Fruit fly (Drosophila melanogaster) whole organism, embryonic: ENCODE measurements around the gene CG34348.

Experiments used
- Atf-2 ChIP-seq: fragments of 200-800 bp; sonication (Bioruptor generic); optimal IDR thresholded peaks from 2 replicates; lab custom pipeline; 2016; ENCODE audit warnings: missing biosample characterization, missing genetic modification characterization
- C15 ChIP-seq: fragments of 200-800 bp; sonication (Bioruptor generic); IDR thresholded peaks from 3 replicates; pipeline ENCODE4 v1.3.6; 2022; ENCODE audit warnings: missing biosample characterization, missing genetic modification characterization
- CG10274 ChIP-seq: fragments of 200-800 bp; sonication (Bioruptor generic); optimal IDR thresholded peaks from 3 replicates; lab custom pipeline; 2017; ENCODE audit warnings: missing biosample characterization, mild to moderate bottlenecking, missing genetic modification characterization
- CG10431 ChIP-seq: fragments of 200-800 bp; sonication (Bioruptor generic); optimal IDR thresholded peaks from 3 replicates; lab custom pipeline; 2018; ENCODE audit warnings: missing biosample characterization, mild to moderate bottlenecking, missing genetic modification characterization
- CG10462 ChIP-seq: fragments of 200-800 bp; sonication (Bioruptor generic); optimal IDR thresholded peaks from 2 replicates; lab custom pipeline; 2016; ENCODE audit warnings: missing biosample characterization, missing genetic modification characterization
- CG11696 ChIP-seq: fragments of 200-800 bp; sonication (Bioruptor generic); IDR thresholded peaks from 2 replicates; pipeline ENCODE4 v1.3.6; 2022; ENCODE audit warnings: missing biosample characterization, missing genetic modification characterization
- CG12155 ChIP-seq: fragments of 200-800 bp; sonication (Bioruptor generic); optimal IDR thresholded peaks from 3 replicates; lab custom pipeline; 2016; ENCODE audit warnings: missing biosample characterization, missing genetic modification characterization
- CG12236 ChIP-seq: fragments of 200-800 bp; sonication (Bioruptor generic); optimal IDR thresholded peaks from 2 replicates; lab custom pipeline; 2016; ENCODE audit warnings: missing biosample characterization, missing genetic modification characterization
- CG12299 ChIP-seq: fragments of 200-800 bp; sonication (Bioruptor generic); optimal IDR thresholded peaks from 2 replicates; lab custom pipeline; 2018; ENCODE audit warnings: missing biosample characterization, mild to moderate bottlenecking, missing genetic modification characterization
- CG12769 ChIP-seq: fragments of 200-800 bp; sonication (Bioruptor generic); optimal IDR thresholded peaks from 2 replicates; lab custom pipeline; 2019; ENCODE audit warnings: missing biosample characterization, mild to moderate bottlenecking, missing genetic modification characterization, moderate library complexity
- CG14441 ChIP-seq: fragments of 200-800 bp; sonication (Bioruptor generic); IDR thresholded peaks from 2 replicates; pipeline ENCODE4 v1.3.6; 2022; ENCODE audit warnings: missing biosample characterization, missing genetic modification characterization
- CG16779 ChIP-seq: fragments of 200-800 bp; sonication (Bioruptor generic); IDR thresholded peaks from 2 replicates; pipeline ENCODE4 v1.3.6; 2022; ENCODE audit warnings: missing biosample characterization, missing genetic modification characterization
- CG18476 ChIP-seq: fragments of 200-800 bp; sonication (Bioruptor generic); optimal IDR thresholded peaks from 2 replicates; lab custom pipeline; 2016; ENCODE audit warnings: missing biosample characterization, mild to moderate bottlenecking, missing genetic modification characterization
- CG18619 ChIP-seq: fragments of 200-800 bp; sonication (Bioruptor generic); optimal IDR thresholded peaks from 3 replicates; lab custom pipeline; 2017; ENCODE audit warnings: missing biosample characterization, mild to moderate bottlenecking, missing genetic modification characterization
- CG2199 ChIP-seq: fragments of 200-800 bp; sonication (Bioruptor generic); IDR thresholded peaks from 3 replicates; pipeline ENCODE4 v1.3.6; 2022; ENCODE audit warnings: missing biosample characterization, missing genetic modification characterization
- CG32772 ChIP-seq: fragments of 200-800 bp; sonication (Bioruptor generic); IDR thresholded peaks from 2 replicates; pipeline ENCODE4 v1.3.6; 2022; ENCODE audit warnings: missing biosample characterization, missing genetic modification characterization
- CG4360 ChIP-seq: fragments of 200-800 bp; sonication (Bioruptor generic); IDR thresholded peaks from 2 replicates; pipeline ENCODE4 v1.3.6; 2022; ENCODE audit warnings: missing biosample characterization, missing genetic modification characterization
- CG7271 ChIP-seq: fragments of 200-800 bp; sonication (Bioruptor generic); optimal IDR thresholded peaks from 2 replicates; lab custom pipeline; 2018; ENCODE audit warnings: missing biosample characterization, mild to moderate bottlenecking, missing genetic modification characterization, moderate library complexity
- CG7928 ChIP-seq: fragments of 200-800 bp; sonication (Bioruptor generic); optimal IDR thresholded peaks from 2 replicates; lab custom pipeline; 2017; ENCODE audit warnings: missing biosample characterization, mild to moderate bottlenecking, missing genetic modification characterization
- CG7963 ChIP-seq: fragments of 200-800 bp; sonication (Bioruptor generic); IDR thresholded peaks from 3 replicates; pipeline ENCODE4 v1.3.6; 2022; ENCODE audit warnings: missing biosample characterization, missing genetic modification characterization; ENCODE audit not compliant: partially characterized antibody
- CG8281 ChIP-seq: fragments of 200-800 bp; sonication (Bioruptor generic); optimal IDR thresholded peaks from 2 replicates; lab custom pipeline; 2018; ENCODE audit warnings: missing biosample characterization, mild to moderate bottlenecking, missing genetic modification characterization, moderate library complexity
- CG8359 ChIP-seq: fragments of 200-800 bp; sonication (Bioruptor generic); optimal IDR thresholded peaks from 2 replicates; lab custom pipeline; 2017; ENCODE audit warnings: missing biosample characterization, mild to moderate bottlenecking, missing genetic modification characterization, borderline replicate concordance
- CG9609 ChIP-seq: fragments of 200-800 bp; sonication (Bioruptor generic); optimal IDR thresholded peaks from 3 replicates; lab custom pipeline; 2016; ENCODE audit warnings: missing biosample characterization, missing genetic modification characterization
- CkIIα-i1 ChIP-seq: fragments of 200-800 bp; sonication (Bioruptor generic); IDR thresholded peaks from 2 replicates; pipeline ENCODE4 v1.3.6; 2022; ENCODE audit warnings: missing biosample characterization, missing genetic modification characterization
- Deaf1 ChIP-seq: fragments of 200-800 bp; optimal IDR thresholded peaks from 3 replicates; lab custom pipeline; 2019; ENCODE audit warnings: missing biosample characterization, mild to moderate bottlenecking, missing genetic modification characterization, moderate library complexity
- E2f1 ChIP-seq: fragments of 200-800 bp; sonication (Bioruptor generic); IDR thresholded peaks from 2 replicates; pipeline ENCODE4 v1.3.6; 2022; ENCODE audit warnings: missing biosample characterization, missing genetic modification characterization
- Fer2 ChIP-seq: fragments of 200-800 bp; sonication (Bioruptor generic); optimal IDR thresholded peaks from 2 replicates; lab custom pipeline; 2018; ENCODE audit warnings: missing biosample characterization, mild to moderate bottlenecking, missing genetic modification characterization, moderate library complexity
- Hand ChIP-seq: fragments of 200-800 bp; sonication (Bioruptor generic); optimal IDR thresholded peaks from 2 replicates; lab custom pipeline; 2017; ENCODE audit warnings: mild to moderate bottlenecking, missing biosample characterization, missing genetic modification reagents, missing genetic modification characterization
- NC2β ChIP-seq: fragments of 200-800 bp; sonication (Bioruptor generic); optimal IDR thresholded peaks from 2 replicates; lab custom pipeline; 2016; ENCODE audit warnings: missing biosample characterization, missing genetic modification characterization
- Rfx ChIP-seq: fragments of 200-800 bp; sonication (Bioruptor generic); IDR thresholded peaks from 2 replicates; pipeline ENCODE4 v1.3.6; 2022; ENCODE audit warnings: missing biosample characterization, missing genetic modification characterization
- Sin3A ChIP-seq: fragments of >200 bp; optimal IDR thresholded peaks from 2 replicates; lab custom pipeline; 2018
- Taf1 ChIP-seq: fragments of 200-800 bp; sonication (Bioruptor generic); IDR thresholded peaks from 2 replicates; pipeline ENCODE4 v1.3.6; 2022; ENCODE audit warnings: missing biosample characterization, missing genetic modification characterization
- Xrp1 ChIP-seq: fragments of 200-800 bp; sonication (Bioruptor generic); IDR thresholded peaks from 2 replicates; pipeline ENCODE4 v1.3.6; 2022; ENCODE audit warnings: missing biosample characterization, missing genetic modification characterization
- bigmax ChIP-seq: fragments of 200-800 bp; sonication (Bioruptor generic); optimal IDR thresholded peaks from 2 replicates; lab custom pipeline; 2018; ENCODE audit warnings: missing biosample characterization, mild to moderate bottlenecking, missing genetic modification characterization
- cg ChIP-seq: fragments of 200-800 bp; sonication (Bioruptor generic); optimal IDR thresholded peaks from 3 replicates; lab custom pipeline; 2019; ENCODE audit warnings: missing biosample characterization, mild to moderate bottlenecking, missing genetic modification characterization, moderate library complexity
- dan ChIP-seq: fragments of 200-800 bp; sonication (Bioruptor generic); IDR thresholded peaks from 2 replicates; pipeline ENCODE4 v1.3.6; 2022; ENCODE audit warnings: missing biosample characterization, missing genetic modification characterization
- en ChIP-seq: fragments of 200-800 bp; sonication (Bioruptor generic); optimal IDR thresholded peaks from 2 replicates; lab custom pipeline; 2016; ENCODE audit warnings: missing biosample characterization, missing genetic modification characterization
- hb ChIP-seq: fragments of 200-800 bp; sonication (Bioruptor generic); IDR thresholded peaks from 3 replicates; pipeline ENCODE4 v1.3.6; 2022; ENCODE audit warnings: missing biosample characterization, missing genetic modification characterization; ENCODE audit not compliant: partially characterized antibody
- lola ChIP-seq, 3 experiments: fragments of >200 bp in 2 of 3; fragments of 200-800 bp in 1 of 3; sonication (Bioruptor generic) in 1 of 3; optimal IDR thresholded peaks; 2 replicates each; lab custom pipeline; 2017 to 2019; ENCODE audit warnings: missing biosample characterization in 3 of 3, missing genetic modification characterization in 3 of 3, mild to moderate bottlenecking in 1 of 3, moderate library complexity in 1 of 3
- lov ChIP-seq, 2 experiments: fragments of 200-800 bp in 1 of 2; fragments of >200 bp in 1 of 2; sonication (Bioruptor generic) in 1 of 2; IDR thresholded peaks in 1 of 2; optimal IDR thresholded peaks in 1 of 2; 2 replicates in 1 of 2; 3 replicates in 1 of 2; pipeline versions ENCODE4 v1.3.6 to Lab custom; 2017 to 2022; ENCODE audit warnings: missing biosample characterization in 1 of 2, missing genetic modification characterization in 1 of 2
- maf-S ChIP-seq: fragments of 200-800 bp; sonication (Bioruptor generic); optimal IDR thresholded peaks from 2 replicates; lab custom pipeline; 2016; ENCODE audit warnings: missing biosample characterization, missing genetic modification characterization
- oc ChIP-seq: fragments of 200-800 bp; sonication (Bioruptor generic); optimal IDR thresholded peaks from 2 replicates; lab custom pipeline; 2018; ENCODE audit warnings: missing biosample characterization, mild to moderate bottlenecking, missing genetic modification characterization, moderate library complexity
- pfk ChIP-seq: fragments of 200-800 bp; sonication (Bioruptor generic); optimal IDR thresholded peaks from 2 replicates; lab custom pipeline; 2018; ENCODE audit warnings: missing biosample characterization, mild to moderate bottlenecking, missing genetic modification characterization, moderate library complexity
- ranshi ChIP-seq: fragments of 200-800 bp; sonication (Bioruptor generic); IDR thresholded peaks from 2 replicates; pipeline ENCODE4 v1.3.6; 2022; ENCODE audit warnings: missing biosample characterization, missing genetic modification characterization
- scrt ChIP-seq: fragments of 200-800 bp; sonication (Bioruptor generic); optimal IDR thresholded peaks from 2 replicates; lab custom pipeline; 2018; ENCODE audit warnings: missing biosample characterization, mild to moderate bottlenecking, missing genetic modification characterization, moderate library complexity
- so ChIP-seq: fragments of 200-800 bp; sonication (Bioruptor generic); IDR thresholded peaks from 3 replicates; pipeline ENCODE4 v1.3.6; 2022; ENCODE audit warnings: missing biosample characterization, missing genetic modification characterization
- tna ChIP-seq: fragments of 200-800 bp; sonication (Bioruptor generic); IDR thresholded peaks from 2 replicates; pipeline ENCODE4 v1.3.6; 2022; ENCODE audit warnings: missing biosample characterization, missing genetic modification characterization; ENCODE audit not compliant: partially characterized antibody
- toy ChIP-seq: fragments of 200-800 bp; sonication (Bioruptor generic); IDR thresholded peaks from 2 replicates; pipeline ENCODE4 v1.3.6; 2022; ENCODE audit warnings: missing biosample characterization, missing genetic modification characterization
- zf30C ChIP-seq: fragments of 200-800 bp; sonication (Bioruptor generic); optimal IDR thresholded peaks from 3 replicates; lab custom pipeline; 2018; ENCODE audit warnings: missing biosample characterization, mild to moderate bottlenecking, missing genetic modification characterization

Gene CG34348

DNA sequence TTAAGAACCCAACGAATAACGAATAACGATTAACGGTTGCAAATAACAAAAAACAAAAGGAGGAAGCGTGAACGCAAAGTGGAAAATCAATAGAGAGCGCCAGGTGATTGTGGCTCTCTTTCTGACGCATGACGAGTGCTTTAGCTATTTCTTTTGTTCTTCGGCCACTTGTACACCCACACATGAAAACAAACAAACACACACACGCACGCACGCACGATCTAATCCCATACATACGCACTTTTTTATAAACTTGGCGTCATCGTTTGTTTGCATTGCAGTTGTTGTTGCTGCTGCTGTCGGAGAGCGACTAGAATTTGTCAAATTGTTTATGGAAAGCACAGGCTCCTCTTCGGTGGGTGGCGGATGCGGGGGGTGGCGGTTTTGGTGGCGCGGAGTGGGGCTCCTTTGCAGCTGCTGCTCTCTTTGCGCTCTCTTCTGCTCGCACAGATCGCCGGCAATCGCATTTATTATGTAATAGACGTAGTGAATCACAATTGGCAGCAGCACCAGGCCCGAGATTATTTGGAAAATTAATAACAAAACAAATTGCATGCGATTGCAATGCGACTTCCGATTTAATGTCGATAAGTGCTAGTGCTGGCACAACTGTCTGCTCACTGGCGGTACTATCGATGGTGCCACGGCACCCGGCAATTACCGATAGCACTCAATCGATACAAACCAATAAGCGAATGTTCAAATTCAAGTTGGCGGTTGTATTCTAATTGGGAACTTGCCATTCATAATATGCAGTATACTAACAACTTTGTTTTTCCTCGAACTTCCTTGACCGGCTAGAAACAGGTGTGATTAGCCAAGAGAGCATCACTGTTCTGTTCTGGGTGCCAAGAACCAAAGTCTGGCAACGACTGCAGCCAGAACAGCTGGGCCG lies 453 bp upstream of the CG34348 start (continued):
- TF ChIP-seq CG7928 (GFP tag; lab: Kevin White, UChicago): peak; percentile 19
- TF ChIP-seq zf30C (GFP tag; lab: Kevin White, UChicago): no peak
- TF ChIP-seq CG12236 (GFP tag; lab: Kevin White, UChicago): no peak
- no peak for TF ChIP-seq Fer2 (tag; lab: Kevin White, UChicago)
- TF ChIP-seq Atf-2: peak; percentile 55
- peak; percentile 81 for TF ChIP-seq hb (GFP tag; lab: Robert Waterston, UW)
- TF ChIP-seq Sin3A (lab: Kevin White, UChicago): peak; percentile 93
- TF ChIP-seq tna (GFP tag; lab: Robert Waterston, UW): peak; percentile 82
- TF ChIP-seq CG14441 (GFP tag; lab: Robert Waterston, UW): no peak
- no peak for TF ChIP-seq CG8359 (GFP tag; lab: Kevin White, UChicago)
- TF ChIP-seq Deaf1: no peak
- TF ChIP-seq CG8281: no peak
- TF ChIP-seq Taf1 (GFP tag; lab: Robert Waterston, UW): no peak
- TF ChIP-seq E2f1 (GFP tag; lab: Robert Waterston, UW): no peak
- no peak for TF ChIP-seq ranshi (GFP tag; lab: Robert Waterston, UW)
- TF ChIP-seq CG12769 (tag; lab: Kevin White, UChicago): no peak
- peak; percentile 33 for TF ChIP-seq maf-S (GFP tag; lab: Kevin White, UChicago)
- no peak for TF ChIP-seq CG16779 (GFP tag; lab: Robert Waterston, UW)
- no peak for TF ChIP-seq Hand (GFP tag; lab: Kevin White, UChicago)
- no peak for TF ChIP-seq scrt (GFP tag; lab: Kevin White, UChicago)
- TF ChIP-seq Rfx: peak; percentile 68
- TF ChIP-seq CG18476 (GFP tag; lab: Kevin White, UChicago): no peak
- TF ChIP-seq CG10431 (GFP tag; lab: Kevin White, UChicago): no peak
- TF ChIP-seq CG32772 (GFP tag; lab: Robert Waterston, UW): peak; percentile 33; the same call in 1 of the 2 replicates
- no peak for TF ChIP-seq lov (optimal IDR thresholded peaks at IDR 0.05; lab: Kevin White, UChicago)
- TF ChIP-seq lov (GFP tag; IDR thresholded peaks at IDR 0.05; lab: Robert Waterston, UW): 0 out of 3 replicates have a peak, but pooled peaks have one; percentile 29
- peak; percentile 73 for TF ChIP-seq CG7963
- peak; percentile 9 for TF ChIP-seq NC2β (GFP tag; lab: Kevin White, UChicago)
- TF ChIP-seq CG4360 (GFP tag; lab: Robert Waterston, UW): peak; percentile 52; the same call in 1 of the 2 replicates
- no peak for TF ChIP-seq CG10462 (GFP tag; lab: Kevin White, UChicago)
- no peak for TF ChIP-seq so
- no peak for TF ChIP-seq bigmax (GFP tag; lab: Kevin White, UChicago)
- TF ChIP-seq CkIIα-i1 (GFP tag; lab: Robert Waterston, UW): no peak
- TF ChIP-seq CG10274 (GFP tag; lab: Kevin White, UChicago): no peak
- TF ChIP-seq CG9609: peak; percentile 39
- no peak for TF ChIP-seq CG7271
- no peak for TF ChIP-seq toy (GFP tag; lab: Robert Waterston, UW)
- TF ChIP-seq C15: no peak
- no peak for TF ChIP-seq en (GFP tag; lab: Kevin White, UChicago)
- TF ChIP-seq oc (tag; lab: Kevin White, UChicago): peak; percentile 13
- TF ChIP-seq pfk (GFP tag; lab: Kevin White, UChicago): no peak
- TF ChIP-seq dan (GFP tag; lab: Robert Waterston, UW): no peak
- no peak for TF ChIP-seq CG2199 (GFP tag; lab: Robert Waterston, UW)
- TF ChIP-seq CG11696: no peak
- TF ChIP-seq CG12299: no peak
- TF ChIP-seq Xrp1 (GFP tag; lab: Robert Waterston, UW): no peak
- peak; percentile 45 for TF ChIP-seq CG12155 (GFP tag; lab: Kevin White, UChicago)
- TF ChIP-seq lola (GFP tag; optimal IDR thresholded peaks at IDR 0.05; lab: Kevin White, UChicago): no peak
- TF ChIP-seq cg (GFP tag; lab: Kevin White, UChicago): peak; percentile 93
- no peak for TF ChIP-seq CG18619 (GFP tag; lab: Kevin White, UChicago)
